Fruit fly (Drosophila melanogaster): Measurements from ENCODE around the gene CG32817.

CG32817 gene

DNA sequence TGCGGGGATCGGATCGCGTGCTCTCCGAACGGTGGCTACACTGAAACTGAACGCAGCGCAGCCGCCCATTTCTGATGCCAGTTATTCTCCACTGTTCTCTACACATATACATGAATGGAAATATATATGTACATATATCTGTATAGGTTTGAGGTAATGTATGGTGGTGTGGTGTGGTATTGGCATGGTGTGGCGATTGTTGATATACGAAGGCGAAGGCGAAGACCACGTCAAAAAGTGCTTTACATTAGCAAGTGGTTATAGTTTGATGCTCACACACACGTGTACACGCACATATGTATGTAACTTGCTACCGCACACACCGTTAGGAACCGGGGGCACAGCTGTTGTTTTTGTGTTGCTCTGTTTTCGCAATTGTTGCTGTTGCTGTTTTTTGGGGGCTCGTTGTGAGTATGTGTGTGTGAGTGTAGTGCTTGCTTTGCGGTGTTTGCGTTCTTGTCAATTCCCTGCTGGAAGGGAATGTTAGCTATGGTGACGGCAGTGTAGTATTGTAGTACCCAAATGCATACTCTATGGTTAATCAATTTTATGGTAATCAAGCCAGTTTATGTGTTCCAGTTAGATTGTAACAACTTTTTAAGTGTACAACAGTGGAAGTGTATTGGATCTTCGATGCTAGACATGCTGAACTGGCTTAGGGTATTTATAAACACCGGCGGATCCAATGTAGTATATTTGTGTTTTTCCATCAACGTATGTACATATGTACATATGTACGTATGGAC, 14.8 kb downstream of the CG32817 start, which contains the start of gene CG17896 (continued):
- TF ChIP-seq NFAT (GFP tag; IDR thresholded peaks at IDR 0.05) (peak; percentile 99), Lhr (GFP tag; optimal IDR thresholded peaks at IDR 0.05) (peak; percentile 80), Deaf1 (tag; optimal IDR thresholded peaks at IDR 0.05) (peak; percentile 80), Oaz (GFP tag; IDR thresholded peaks at IDR 0.05) (peak; percentile 96), hkb (optimal IDR thresholded peaks at IDR 0.05) (no peak), hkb (GFP tag; IDR thresholded peaks at IDR 0.05) (peak; percentile 97), Mrtf (GFP tag; IDR thresholded peaks at IDR 0.05) (peak; percentile 97), p53 (GFP tag; optimal IDR thresholded peaks at IDR 0.05) (peak; percentile 94), dimm (GFP tag; IDR thresholded peaks at IDR 0.05) (peak; percentile 93), CG15601 (tag; optimal IDR thresholded peaks at IDR 0.05) (peak; percentile 88), aop (GFP tag; IDR thresholded peaks at IDR 0.05) (peak; percentile 83), CG4707 (GFP tag; optimal IDR thresholded peaks at IDR 0.05) (peak; percentile 85), NC2α (GFP tag; optimal IDR thresholded peaks at IDR 0.05) (peak; percentile 97), onecut (GFP tag; IDR thresholded peaks at IDR 0.05) (peak; percentile 92), CG42726 (GFP tag; IDR thresholded peaks at IDR 0.05; ENCODE audit: partially characterized antibody) (no peak), CG10654 (GFP tag; optimal IDR thresholded peaks at IDR 0.05) (peak; percentile 97), CG10366 (GFP tag; IDR thresholded peaks at IDR 0.05) (peak; percentile 98), Ravus (GFP tag; IDR thresholded peaks at IDR 0.05) (peak; percentile 96), CG9437 (GFP tag; optimal IDR thresholded peaks at IDR 0.05) (peak; percentile 89), seq (GFP tag; IDR thresholded peaks at IDR 0.05) (peak; percentile 98), mirr (GFP tag; optimal IDR thresholded peaks at IDR 0.05) (peak; percentile 98), CG4424 (GFP tag; optimal IDR thresholded peaks at IDR 0.05) (peak; percentile 96), CG7786 (GFP tag; optimal IDR thresholded peaks at IDR 0.05) (peak; percentile 99), abd-A (tag; optimal IDR thresholded peaks at IDR 0.05) (peak; percentile 73), C15 (GFP tag; IDR thresholded peaks at IDR 0.05) (peak; percentile 97), bsh (GFP tag; optimal IDR thresholded peaks at IDR 0.05) (peak; percentile 95), CG8478 (optimal IDR thresholded peaks at IDR 0.05) (no peak), Sin3A (optimal IDR thresholded peaks at IDR 0.05) (no peak), CG7357 (GFP tag; IDR thresholded peaks at IDR 0.05) (peak; percentile 95), pros (GFP tag; optimal IDR thresholded peaks at IDR 0.05) (peak; percentile 9), CG3065 (GFP tag; optimal IDR thresholded peaks at IDR 0.05) (peak; percentile 93), gsb-n (tag; optimal IDR thresholded peaks at IDR 0.05) (peak; percentile 88), CG4820 (GFP tag; optimal IDR thresholded peaks at IDR 0.05) (peak; percentile 94), Gsc (GFP tag; IDR thresholded peaks at IDR 0.05) (peak; percentile 89), CG34376 (GFP tag; optimal IDR thresholded peaks at IDR 0.05) (peak; percentile 91), chn (GFP tag; optimal IDR thresholded peaks at IDR 0.05) (peak; percentile 97), CG33213 (GFP tag; optimal IDR thresholded peaks at IDR 0.05) (peak; percentile 98), fu2 (GFP tag; optimal IDR thresholded peaks at IDR 0.05) (peak; percentile 99), CG18764 (GFP tag; optimal IDR thresholded peaks at IDR 0.05) (peak; percentile 95), CG3407 (GFP tag; optimal IDR thresholded peaks at IDR 0.05) (peak; percentile 87), CG18476 (GFP tag; optimal IDR thresholded peaks at IDR 0.05) (peak; percentile 95), ab (GFP tag; optimal IDR thresholded peaks at IDR 0.05) (peak; percentile 96), Pdp1 (GFP tag; optimal IDR thresholded peaks at IDR 0.05) (peak; percentile 97 to 99), pnt (GFP tag; optimal IDR thresholded peaks at IDR 0.05) (peak; percentile 98), CG10565 (GFP tag; optimal IDR thresholded peaks at IDR 0.05) (peak; percentile 81), CG8924 (tag; optimal IDR thresholded peaks at IDR 0.05) (peak; percentile 98), CG14050 (GFP tag; IDR thresholded peaks at IDR 0.05) (peak; percentile 95), ham (GFP tag; IDR thresholded peaks at IDR 0.05) (peak; percentile 97), Rfx (GFP tag; IDR thresholded peaks at IDR 0.05) (peak; percentile 100), D19A (tag; optimal IDR thresholded peaks at IDR 0.05) (peak; percentile 99), CG6175 (GFP tag; IDR thresholded peaks at IDR 0.05) (peak; percentile 98)

Measured in whole organism, embryonic.